Fruit fly (Drosophila melanogaster): ENCODE measurements around the gene CG4998.

The CG4998 gene

dm6 chr3L:16380770-16381169 lies 42.0 kb downstream of the CG4998 start (continued):
- TF ChIP-seq Sry-δ (GFP tag; optimal IDR thresholded peaks at IDR 0.05) (no peak), nau (GFP tag; optimal IDR thresholded peaks at IDR 0.05) (peak; percentile 67), gfzf (GFP tag; optimal IDR thresholded peaks at IDR 0.05) (no peak), CG6689 (GFP tag; IDR thresholded peaks at IDR 0.05) (peak; percentile 53; the same call in 1 of the 2 replicates), Med (GFP tag) (peak; percentile 94), cad (GFP tag; optimal IDR thresholded peaks at IDR 0.05) (no peak), CG10209 (GFP tag; optimal IDR thresholded peaks at IDR 0.05) (peak; percentile 56), trem (tag; optimal IDR thresholded peaks at IDR 0.05) (peak; percentile 42), CG31441 (GFP tag; IDR thresholded peaks at IDR 0.05) (peak; percentile 54; the same call in 1 of the 2 replicates), Xbp1 (GFP tag; optimal IDR thresholded peaks at IDR 0.05) (peak; percentile 71), CoRest (tag; optimal IDR thresholded peaks at IDR 0.05) (peak; percentile 73), CG15011 (GFP tag; optimal IDR thresholded peaks at IDR 0.05) (peak; percentile 16), CG2120 (GFP tag; optimal IDR thresholded peaks at IDR 0.05) (peak; percentile 85), hb (GFP tag; IDR thresholded peaks at IDR 0.05; ENCODE audit: partially characterized antibody) (no peak), CG2116 (GFP tag; optimal IDR thresholded peaks at IDR 0.05) (no peak), CG15269 (tag; optimal IDR thresholded peaks at IDR 0.05) (peak; percentile 83), Hey (tag; optimal IDR thresholded peaks at IDR 0.05) (no peak), CG11504 (tag; optimal IDR thresholded peaks at IDR 0.05) (no peak), CG9727 (GFP tag; optimal IDR thresholded peaks at IDR 0.05) (peak; percentile 63), CG8478 (optimal IDR thresholded peaks at IDR 0.05) (no peak), Bgb (GFP tag; IDR thresholded peaks at IDR 0.05; ENCODE audit: partially characterized antibody) (no peak), CG2199 (GFP tag; IDR thresholded peaks at IDR 0.05) (0 out of 3 replicates have a peak, but pooled peaks have one; percentile 25), amos (GFP tag; IDR thresholded peaks at IDR 0.05; ENCODE audit: partially characterized antibody) (no peak), CG3726 (GFP tag; IDR thresholded peaks at IDR 0.05) (no peak), CG17829 (tag; optimal IDR thresholded peaks at IDR 0.05) (peak; percentile 66), pfk (GFP tag; optimal IDR thresholded peaks at IDR 0.05) (no peak), tio (GFP tag; optimal IDR thresholded peaks at IDR 0.05) (no peak), CG6791 (GFP tag; IDR thresholded peaks at IDR 0.05; ENCODE audit: partially characterized antibody) (no peak), CG8089 (GFP tag; optimal IDR thresholded peaks at IDR 0.05) (peak; percentile 58), psq (GFP tag; optimal IDR thresholded peaks at IDR 0.05) (no peak), zf30C (GFP tag; optimal IDR thresholded peaks at IDR 0.05) (no peak), CG6683 (GFP tag; optimal IDR thresholded peaks at IDR 0.05) (peak; percentile 28), fu2 (GFP tag; optimal IDR thresholded peaks at IDR 0.05) (peak; percentile 50), BtbVII (GFP tag; optimal IDR thresholded peaks at IDR 0.05) (peak; percentile 81), CG9797 (GFP tag; optimal IDR thresholded peaks at IDR 0.05) (no peak)

dm6 chr3L:16381184-16381797 lies 42.5 kb downstream of the CG4998 start, which contains the start of gene Agpat4:
TSS of gene Agpat4 (minus strand) at chr3L:16381570.
- TF ChIP-seq gro (GFP tag; optimal IDR thresholded peaks at IDR 0.05) (no peak), CG12659 (GFP tag; optimal IDR thresholded peaks at IDR 0.05) (peak; percentile 23), pan (optimal IDR thresholded peaks at IDR 0.05) (no peak), pan (GFP tag; optimal IDR thresholded peaks at IDR 0.05 in 1 of 2, IDR thresholded peaks at IDR 0.05 in 1 of 2) (no peak), CG14710 (tag; optimal IDR thresholded peaks at IDR 0.05) (peak; percentile 26), tgo (GFP tag; IDR thresholded peaks at IDR 0.05) (no peak), fru (optimal IDR thresholded peaks at IDR 0.05) (no peak), CG15269 (tag; optimal IDR thresholded peaks at IDR 0.05) (no peak), CG10431 (GFP tag; optimal IDR thresholded peaks at IDR 0.05) (no peak), ranshi (GFP tag; IDR thresholded peaks at IDR 0.05) (no peak), caup (GFP tag; optimal IDR thresholded peaks at IDR 0.05; ENCODE audit: severe bottlenecking) (peak; percentile 2), CG17359 (tag; optimal IDR thresholded peaks at IDR 0.05) (no peak), CG1529 (GFP tag; optimal IDR thresholded peaks at IDR 0.05) (no peak), shn (GFP tag; optimal IDR thresholded peaks at IDR 0.05) (no peak), peb (GFP tag; IDR thresholded peaks at IDR 0.05) (no peak), zfh1 (GFP tag; IDR thresholded peaks at IDR 0.05) (no peak), CG15514 (GFP tag; optimal IDR thresholded peaks at IDR 0.05) (no peak), ap (GFP tag; IDR thresholded peaks at IDR 0.05) (no peak)
